Worm (Caenorhabditis elegans) whole organism, L2 larva: ENCODE results near the gene R08E5.1.

ENCODE experiments used
- C34F6.9 ChIP-seq: fragments of 150-350 bp; optimal IDR thresholded peaks from 2 replicates; lab custom pipeline; 2014; ENCODE audit warnings: missing biosample characterization, missing genetic modification characterization
- F13H6.1 ChIP-seq: sonication (generic microtip); optimal IDR thresholded peaks from 2 replicates; lab custom pipeline; 2016; ENCODE audit warnings: missing genetic modification characterization, missing compliant biosample characterization
- R02D3.7 ChIP-seq: fragments of 150-350 bp; optimal IDR thresholded peaks from 2 replicates; lab custom pipeline; 2014; ENCODE audit warnings: missing biosample characterization, missing genetic modification characterization
- Y55F3AM.14 ChIP-seq: fragments of 200-800 bp; sonication (Bioruptor generic); optimal IDR thresholded peaks from 2 replicates; lab custom pipeline; 2018; ENCODE audit warnings: mild to moderate bottlenecking, missing genetic modification characterization, missing compliant biosample characterization
- ZK546.5 ChIP-seq: sonication (generic microtip); optimal IDR thresholded peaks from 2 replicates; lab custom pipeline; 2017; ENCODE audit warnings: missing biosample characterization, missing genetic modification characterization
- alr-1 ChIP-seq: fragments of 150-350 bp; optimal IDR thresholded peaks from 2 replicates; lab custom pipeline; 2014; ENCODE audit warnings: missing biosample characterization, missing genetic modification characterization
- aly-2 ChIP-seq: fragments of 150-350 bp; optimal IDR thresholded peaks from 2 replicates; lab custom pipeline; 2014; ENCODE audit warnings: missing biosample characterization, missing genetic modification characterization
- ama-1 ChIP-seq: fragments of 150-350 bp; optimal IDR thresholded peaks from 2 replicates; lab custom pipeline; 2018; ENCODE audit warnings: inconsistent platforms
- blmp-1 ChIP-seq: sonication (generic microtip); optimal IDR thresholded peaks from 2 replicates; lab custom pipeline; 2017; ENCODE audit warnings: missing genetic modification characterization, mild to moderate bottlenecking, missing compliant biosample characterization, antibody characterized with exemption, moderate library complexity; ENCODE audit not compliant: insufficient read depth
- ceh-16 ChIP-seq: fragments of 150-350 bp; optimal IDR thresholded peaks from 2 replicates; lab custom pipeline; 2014; ENCODE audit warnings: missing biosample characterization, missing genetic modification characterization
- ceh-82 ChIP-seq: fragments of 150-350 bp; optimal IDR thresholded peaks from 2 replicates; lab custom pipeline; 2014; ENCODE audit warnings: missing biosample characterization, missing genetic modification characterization
- crh-2 ChIP-seq: sonication (generic microtip); optimal IDR thresholded peaks from 2 replicates; lab custom pipeline; 2017; ENCODE audit warnings: missing biosample characterization, missing genetic modification characterization
- dmd-4 ChIP-seq: sonication (generic microtip); optimal IDR thresholded peaks from 2 replicates; lab custom pipeline; 2017; ENCODE audit warnings: missing biosample characterization, missing genetic modification characterization
- egl-27 ChIP-seq: sonication (generic microtip); optimal IDR thresholded peaks from 3 replicates; lab custom pipeline; 2017; ENCODE audit warnings: missing biosample characterization, missing genetic modification reagents, missing genetic modification characterization
- elt-1 ChIP-seq: fragments of 150-350 bp; optimal IDR thresholded peaks from 2 replicates; lab custom pipeline; 2014; ENCODE audit warnings: missing biosample characterization, missing genetic modification characterization
- elt-3 ChIP-seq: sonication (generic microtip); optimal IDR thresholded peaks from 2 replicates; lab custom pipeline; 2017; ENCODE audit warnings: missing biosample characterization, missing genetic modification characterization
- gmeb-1 ChIP-seq: fragments of 150-350 bp; optimal IDR thresholded peaks from 2 replicates; lab custom pipeline; 2014; ENCODE audit warnings: missing biosample characterization, missing genetic modification characterization
- lin-11 ChIP-seq: fragments of 150-350 bp; sonication (generic microtip); optimal IDR thresholded peaks from 2 replicates; lab custom pipeline; 2014; ENCODE audit warnings: missing biosample characterization, missing genetic modification characterization, inconsistent platforms, mixed read lengths
- lin-13 ChIP-seq: fragments of 150-350 bp; optimal IDR thresholded peaks from 2 replicates; lab custom pipeline; 2014; ENCODE audit warnings: missing biosample characterization, missing genetic modification reagents, missing genetic modification characterization
- lin-39 ChIP-seq: fragments of 150-350 bp; optimal IDR thresholded peaks from 2 replicates; lab custom pipeline; 2014; ENCODE audit warnings: missing biosample characterization, missing genetic modification reagents, missing genetic modification characterization
- lsy-2 ChIP-seq, 2 experiments: fragments of 150-350 bp in 1 of 2; sonication (generic microtip) in 1 of 2; optimal IDR thresholded peaks; 2 replicates each; lab custom pipeline; 2014 to 2017; ENCODE audit warnings: missing biosample characterization in 2 of 2, missing genetic modification characterization in 2 of 2
- mab-5 ChIP-seq: fragments of 150-350 bp; optimal IDR thresholded peaks from 2 replicates; lab custom pipeline; 2014; ENCODE audit warnings: missing biosample characterization, missing genetic modification characterization
- mbf-1 ChIP-seq: sonication (generic microtip); optimal IDR thresholded peaks from 2 replicates; lab custom pipeline; 2017; ENCODE audit warnings: missing biosample characterization, missing genetic modification characterization
- mdl-1 ChIP-seq, 2 experiments: fragments of 150-350 bp in 1 of 2; sonication (generic microtip) in 1 of 2; optimal IDR thresholded peaks; 2 replicates each; lab custom pipeline; 2017; ENCODE audit warnings: missing biosample characterization in 2 of 2, missing genetic modification characterization in 2 of 2
- nhr-10 ChIP-seq: sonication (generic microtip); optimal IDR thresholded peaks from 2 replicates; lab custom pipeline; 2017; ENCODE audit warnings: missing biosample characterization, missing genetic modification characterization
- nhr-11 ChIP-seq: fragments of 150-350 bp; optimal IDR thresholded peaks from 2 replicates; lab custom pipeline; 2014; ENCODE audit warnings: missing biosample characterization, missing genetic modification characterization
- nhr-12 ChIP-seq: fragments of 150-350 bp; optimal IDR thresholded peaks from 2 replicates; lab custom pipeline; 2014; ENCODE audit warnings: missing biosample characterization, missing genetic modification characterization
- nhr-129 ChIP-seq: fragments of 150-350 bp; optimal IDR thresholded peaks from 2 replicates; lab custom pipeline; 2014; ENCODE audit warnings: missing biosample characterization, missing genetic modification characterization
- nhr-21 ChIP-seq: fragments of 150-350 bp; optimal IDR thresholded peaks from 2 replicates; lab custom pipeline; 2014; ENCODE audit warnings: missing biosample characterization, missing genetic modification characterization
- nhr-23 ChIP-seq: fragments of 150-350 bp; optimal IDR thresholded peaks from 2 replicates; lab custom pipeline; 2014; ENCODE audit warnings: missing biosample characterization, missing genetic modification reagents, missing genetic modification characterization
- nhr-237 ChIP-seq: fragments of 150-350 bp; optimal IDR thresholded peaks from 2 replicates; lab custom pipeline; 2014; ENCODE audit warnings: missing biosample characterization, missing genetic modification characterization
- nhr-25 ChIP-seq: fragments of 150-350 bp; sonication (generic microtip); optimal IDR thresholded peaks from 3 replicates; lab custom pipeline; 2014; ENCODE audit warnings: missing biosample characterization, missing genetic modification characterization
- nhr-6 ChIP-seq: fragments of 150-350 bp; optimal IDR thresholded peaks from 2 replicates; lab custom pipeline; 2014; ENCODE audit warnings: missing biosample characterization, missing genetic modification characterization
- nhr-77 ChIP-seq: fragments of 150-350 bp; optimal IDR thresholded peaks from 2 replicates; lab custom pipeline; 2014; ENCODE audit warnings: missing biosample characterization, missing genetic modification characterization
- peb-1 ChIP-seq: fragments of 150-350 bp; optimal IDR thresholded peaks from 2 replicates; lab custom pipeline; 2014; ENCODE audit warnings: missing biosample characterization, missing genetic modification characterization
- skn-1 ChIP-seq: sonication (generic microtip); optimal IDR thresholded peaks from 2 replicates; lab custom pipeline; 2017; ENCODE audit warnings: missing biosample characterization, missing genetic modification characterization
- sma-3 ChIP-seq: sonication (generic microtip); optimal IDR thresholded peaks from 2 replicates; lab custom pipeline; 2016; ENCODE audit warnings: missing genetic modification reagents, missing genetic modification characterization, missing compliant biosample characterization
- sma-9 ChIP-seq, 2 experiments: fragments of 150-350 bp in 1 of 2; sonication (generic microtip) in 1 of 2; optimal IDR thresholded peaks; 2 replicates each; lab custom pipeline; 2014 to 2016; ENCODE audit warnings: missing genetic modification characterization in 2 of 2, mild to moderate bottlenecking in 1 of 2, missing biosample characterization in 1 of 2, missing compliant biosample characterization in 1 of 2, missing genetic modification reagents in 1 of 2, moderate library complexity in 1 of 2
- snpc-4 ChIP-seq: fragments of 150-350 bp; optimal IDR thresholded peaks from 2 replicates; lab custom pipeline; 2014; ENCODE audit warnings: missing biosample characterization, missing genetic modification characterization
- unc-39 ChIP-seq: fragments of 150-350 bp; optimal IDR thresholded peaks from 2 replicates; lab custom pipeline; 2014; ENCODE audit warnings: missing biosample characterization, missing genetic modification characterization
- unc-55 ChIP-seq: fragments of 150-350 bp; sonication (generic microtip); optimal IDR thresholded peaks from 3 replicates; lab custom pipeline; 2014; ENCODE audit warnings: missing biosample characterization, missing genetic modification reagents, missing genetic modification characterization
- unc-62 ChIP-seq: fragments of 150-350 bp; optimal IDR thresholded peaks from 2 replicates; lab custom pipeline; 2014; ENCODE audit warnings: missing biosample characterization, missing genetic modification reagents, missing genetic modification characterization
- zag-1 ChIP-seq: fragments of 150-350 bp; optimal IDR thresholded peaks from 2 replicates; lab custom pipeline; 2014; ENCODE audit warnings: missing biosample characterization, missing genetic modification characterization
- ztf-11 ChIP-seq: sonication (generic microtip); optimal IDR thresholded peaks from 2 replicates; lab custom pipeline; 2017; ENCODE audit warnings: missing biosample characterization, missing genetic modification characterization
- ztf-4 ChIP-seq: fragments of 150-350 bp; optimal IDR thresholded peaks from 2 replicates; lab custom pipeline; 2014; ENCODE audit warnings: missing biosample characterization, missing genetic modification characterization

The R08E5.1 gene

DNA sequence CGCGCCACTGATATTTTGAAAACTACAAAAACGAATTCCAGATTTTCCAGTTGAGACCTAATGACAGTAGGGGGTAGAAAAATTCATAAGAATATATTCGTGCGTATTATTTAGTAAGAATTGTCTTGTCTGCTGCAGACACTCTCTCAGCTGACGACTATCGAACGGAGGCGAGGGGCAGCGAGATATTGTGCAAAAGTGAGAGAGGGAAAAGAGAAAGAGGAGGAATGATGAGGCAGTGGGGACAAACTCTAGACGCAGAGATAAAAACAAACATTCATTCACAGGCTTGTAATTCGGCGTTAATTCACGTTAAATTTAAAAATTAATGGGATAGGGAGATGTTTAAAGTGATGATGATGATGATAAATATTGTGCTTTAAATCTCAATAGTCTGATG is 14.4 kb downstream of the R08E5.1 start, which contains the start of gene gid-7:
Gene gid-7 (minus strand): TSS at position 188 of the 400 bp plus-strand sequence.
- TF ChIP-seq mbf-1 (no peak), unc-39 (no peak), sma-9 (GFP tag; optimal IDR thresholded peaks at IDR 0.05; lab: Kevin White, UChicago) (no peak), sma-9 (tag; optimal IDR thresholded peaks at IDR 0.05; lab: Kevin White, UChicago) (no peak), nhr-129 (tag; lab: Kevin White, UChicago) (no peak), alr-1 (no peak), ZK546.5 (tag; lab: Kevin White, UChicago) (no peak), nhr-21 (tag; lab: Kevin White, UChicago) (peak; percentile 18), ztf-4 (tag; lab: Kevin White, UChicago) (no peak), R02D3.7 (tag; lab: Kevin White, UChicago) (no peak), mab-5 (tag; lab: Kevin White, UChicago) (no peak), skn-1 (no peak), sma-3 (no peak), nhr-10 (no peak), ztf-11 (tag; lab: Kevin White, UChicago) (no peak), dmd-4 (no peak), Y55F3AM.14 (GFP tag; lab: Kevin White, UChicago) (no peak), F13H6.1 (tag; lab: Kevin White, UChicago) (peak; percentile 44), nhr-237 (tag; lab: Kevin White, UChicago) (no peak), nhr-11 (no peak), ceh-82 (tag; lab: Kevin White, UChicago) (no peak), mdl-1 (tag; optimal IDR thresholded peaks at IDR 0.05; lab: Kevin White, UChicago) (no peak), lsy-2 (tag; optimal IDR thresholded peaks at IDR 0.05; lab: Kevin White, UChicago) (peak in 1 of 2 experiments; percentile 43), lin-13 (no peak), unc-62 (GFP tag; lab: Kevin White, UChicago) (no peak), unc-55 (GFP tag; lab: Kevin White, UChicago) (peak; percentile 28), aly-2 (tag; lab: Kevin White, UChicago) (no peak), nhr-77 (tag; lab: Kevin White, UChicago) (no peak), ceh-16 (tag; lab: Kevin White, UChicago) (no peak), ama-1 (no peak), egl-27 (no peak), elt-3 (tag; lab: Kevin White, UChicago) (no peak), nhr-12 (tag; lab: Kevin White, UChicago) (no peak), lin-39 (tag; lab: Kevin White, UChicago) (no peak), snpc-4 (tag; lab: Kevin White, UChicago) (no peak), peb-1 (no peak), blmp-1 (tag; lab: Kevin White, UChicago) (no peak), gmeb-1 (peak; percentile 41), nhr-6 (tag; lab: Kevin White, UChicago) (no peak), nhr-25 (tag; lab: Kevin White, UChicago) (peak; percentile 38), lin-11 (no peak), crh-2 (peak; percentile 44), nhr-23 (tag; lab: Kevin White, UChicago) (no peak), zag-1 (tag; lab: Kevin White, UChicago) (no peak), C34F6.9 (peak; percentile 46), elt-1 (tag; lab: Kevin White, UChicago) (no peak)

DNA sequence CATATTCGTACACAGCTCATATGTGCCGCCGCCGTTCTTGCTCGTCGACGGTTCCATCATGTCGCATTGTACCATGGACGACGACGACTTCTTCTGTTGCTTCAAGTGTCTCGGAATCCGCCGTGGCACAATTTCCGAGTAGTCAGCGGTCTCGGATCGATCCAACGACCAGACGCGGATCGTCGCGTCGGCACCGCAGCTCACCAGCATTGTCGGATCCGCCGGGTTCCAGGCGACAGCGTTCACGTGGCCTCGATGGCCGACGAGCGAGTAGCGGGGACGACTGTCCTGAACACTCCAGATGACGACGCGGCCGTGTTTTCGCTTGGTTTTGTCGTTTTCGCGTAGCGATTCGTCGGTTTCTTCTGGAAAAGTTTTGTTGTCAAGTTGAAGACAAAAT is 21.0 kb downstream of the R08E5.1 start:
- TF ChIP-seq peb-1 (no peak), lsy-2 (tag; optimal IDR thresholded peaks at IDR 0.05; lab: Kevin White, UChicago) (no peak), mbf-1 (no peak), nhr-11 (no peak), nhr-23 (tag; lab: Kevin White, UChicago) (no peak), dmd-4 (no peak), ztf-4 (tag; lab: Kevin White, UChicago) (no peak), mdl-1 (tag; optimal IDR thresholded peaks at IDR 0.05; lab: Kevin White, UChicago) (no peak), ceh-16 (tag; lab: Kevin White, UChicago) (no peak), lin-11 (no peak), nhr-129 (tag; lab: Kevin White, UChicago) (no peak), lin-13 (no peak), nhr-237 (tag; lab: Kevin White, UChicago) (no peak), ama-1 (no peak), lin-39 (tag; lab: Kevin White, UChicago) (no peak), ztf-11 (tag; lab: Kevin White, UChicago) (no peak), nhr-12 (tag; lab: Kevin White, UChicago) (no peak), zag-1 (tag; lab: Kevin White, UChicago) (no peak), skn-1 (no peak), nhr-77 (tag; lab: Kevin White, UChicago) (no peak)
